Fruit fly (Drosophila melanogaster): Measurements from ENCODE around the gene Mau2.

Gene Mau2

DNA sequence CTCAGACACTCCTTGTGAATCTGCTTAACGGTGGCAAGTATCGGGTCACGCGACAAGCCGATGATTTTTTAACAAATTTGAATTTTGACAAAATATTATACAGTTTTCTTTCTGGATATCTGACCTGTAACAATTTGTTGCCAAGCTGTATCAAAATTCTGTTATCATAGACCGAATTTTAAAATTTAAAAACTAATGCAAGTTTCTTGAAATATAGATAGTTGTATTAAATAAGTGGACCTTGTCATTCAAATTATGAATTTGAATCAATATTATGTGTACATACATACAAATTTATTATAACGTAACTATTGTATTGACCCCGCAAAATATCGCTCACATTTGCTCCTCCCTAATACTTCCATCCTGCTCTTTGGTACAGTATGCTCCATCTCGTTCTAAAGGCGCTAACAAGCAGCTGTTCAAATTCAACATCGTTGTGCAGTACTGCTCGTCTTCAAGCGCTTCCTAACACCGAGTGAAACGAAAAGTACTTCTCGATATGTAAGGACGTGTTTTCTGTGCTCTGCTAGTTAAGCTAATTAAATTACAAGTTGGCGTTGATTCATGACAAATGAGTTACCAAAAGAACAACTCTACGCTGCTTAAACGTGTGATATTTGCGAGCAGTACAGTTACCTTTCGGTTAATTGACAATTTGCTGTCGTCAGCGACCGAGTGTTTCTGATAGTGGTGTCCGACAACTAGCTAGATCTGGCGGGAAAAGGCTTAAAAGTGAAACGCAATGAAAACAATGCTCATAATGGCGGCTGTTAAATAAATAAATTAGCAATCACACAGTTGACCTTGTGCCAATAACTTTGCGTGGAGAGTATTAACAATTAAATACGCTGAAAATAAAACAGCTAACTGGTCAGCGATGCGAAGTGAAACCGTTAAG lies 12.6 kb upstream of the Mau2 start, which contains the start of the genes Kpc1 and CG42542 (continued):
- TF ChIP-seq wdn (GFP tag; IDR thresholded peaks at IDR 0.05) (peak; percentile 56), CG15696 (tag; optimal IDR thresholded peaks at IDR 0.05) (peak; percentile 73), bcd (GFP tag; optimal IDR thresholded peaks at IDR 0.05) (peak; percentile 69), NfI (GFP tag; optimal IDR thresholded peaks at IDR 0.05) (peak; percentile 47), B-H2 (GFP tag; optimal IDR thresholded peaks at IDR 0.05) (peak; percentile 79), Camta (GFP tag; optimal IDR thresholded peaks at IDR 0.05) (no peak), CG17361 (GFP tag; IDR thresholded peaks at IDR 0.05) (no peak; the same call in 1 of the 3 replicates), Neu2 (GFP tag; optimal IDR thresholded peaks at IDR 0.05; ENCODE audit: borderline replicate concordance) (no peak), pan (optimal IDR thresholded peaks at IDR 0.05) (no peak), pan (GFP tag; optimal IDR thresholded peaks at IDR 0.05 in 1 of 2, IDR thresholded peaks at IDR 0.05 in 1 of 2) (peak in 1 of 2 experiments; percentile 65), crc (GFP tag; optimal IDR thresholded peaks at IDR 0.05) (peak; percentile 8), CG11560 (tag; IDR thresholded peaks at IDR 0.05) (no peak), nom (GFP tag; optimal IDR thresholded peaks at IDR 0.05) (no peak), CG12299 (tag; optimal IDR thresholded peaks at IDR 0.05) (no peak), phol (tag; optimal IDR thresholded peaks at IDR 0.05) (peak; percentile 54), pfk (GFP tag; optimal IDR thresholded peaks at IDR 0.05) (no peak), CG4282 (GFP tag; optimal IDR thresholded peaks at IDR 0.05) (peak; percentile 82), Pdp1 (GFP tag; optimal IDR thresholded peaks at IDR 0.05) (peak; percentile 76 to 83), ac (GFP tag; optimal IDR thresholded peaks at IDR 0.05) (no peak), CG2678 (tag; optimal IDR thresholded peaks at IDR 0.05) (peak; percentile 3), grn (GFP tag; optimal IDR thresholded peaks at IDR 0.05) (no peak), az2 (GFP tag; optimal IDR thresholded peaks at IDR 0.05) (peak; percentile 77), CG30020 (tag; optimal IDR thresholded peaks at IDR 0.05) (peak; percentile 54), cato (GFP tag; optimal IDR thresholded peaks at IDR 0.05; ENCODE audit: borderline replicate concordance) (peak; percentile 74), ro (GFP tag; IDR thresholded peaks at IDR 0.05) (no peak), otp (GFP tag; IDR thresholded peaks at IDR 0.05) (peak; percentile 67; the same call in 1 of the 3 replicates), CG34422 (GFP tag; IDR thresholded peaks at IDR 0.05) (peak; percentile 72), CG13894 (tag; optimal IDR thresholded peaks at IDR 0.05) (no peak), BEAF-32 (GFP tag; optimal IDR thresholded peaks at IDR 0.05) (peak; percentile 95), CG10147 (GFP tag; optimal IDR thresholded peaks at IDR 0.05) (no peak), run (tag; optimal IDR thresholded peaks at IDR 0.05) (no peak), cas (GFP tag; IDR thresholded peaks at IDR 0.05) (peak; percentile 16; the same call in 1 of the 2 replicates), Hsf (GFP tag; optimal IDR thresholded peaks at IDR 0.05) (peak; percentile 87), ara (GFP tag; IDR thresholded peaks at IDR 0.05) (peak; percentile 58; the same call in 1 of the 2 replicates), Sox100B (GFP tag; optimal IDR thresholded peaks at IDR 0.05) (no peak), ind (GFP tag; optimal IDR thresholded peaks at IDR 0.05) (peak; percentile 76), sob (GFP tag; IDR thresholded peaks at IDR 0.05) (peak; percentile 87), Taf1 (GFP tag; IDR thresholded peaks at IDR 0.05) (0 out of 2 replicates have a peak, but pooled peaks have one; percentile 24), CG17829 (tag; optimal IDR thresholded peaks at IDR 0.05) (peak; percentile 83), CG11398 (GFP tag; optimal IDR thresholded peaks at IDR 0.05) (no peak), dati (GFP tag; IDR thresholded peaks at IDR 0.05) (no peak), Hr39 (optimal IDR thresholded peaks at IDR 0.05) (no peak), hth (optimal IDR thresholded peaks at IDR 0.05) (no peak), CG6765 (GFP tag; optimal IDR thresholded peaks at IDR 0.05) (peak; percentile 13), en (GFP tag; optimal IDR thresholded peaks at IDR 0.05) (peak; percentile 25), Sox102F (GFP tag; optimal IDR thresholded peaks at IDR 0.05) (peak; percentile 62), CG9876 (GFP tag; optimal IDR thresholded peaks at IDR 0.05) (peak; percentile 55), CG4328 (GFP tag; optimal IDR thresholded peaks at IDR 0.05) (peak; percentile 50), CHES-1-like (GFP tag; optimal IDR thresholded peaks at IDR 0.05) (peak; percentile 55)

All from whole organism, embryonic.